Worm (Caenorhabditis elegans): ENCODE data around the gene Y57G11C.33.

DNA sequence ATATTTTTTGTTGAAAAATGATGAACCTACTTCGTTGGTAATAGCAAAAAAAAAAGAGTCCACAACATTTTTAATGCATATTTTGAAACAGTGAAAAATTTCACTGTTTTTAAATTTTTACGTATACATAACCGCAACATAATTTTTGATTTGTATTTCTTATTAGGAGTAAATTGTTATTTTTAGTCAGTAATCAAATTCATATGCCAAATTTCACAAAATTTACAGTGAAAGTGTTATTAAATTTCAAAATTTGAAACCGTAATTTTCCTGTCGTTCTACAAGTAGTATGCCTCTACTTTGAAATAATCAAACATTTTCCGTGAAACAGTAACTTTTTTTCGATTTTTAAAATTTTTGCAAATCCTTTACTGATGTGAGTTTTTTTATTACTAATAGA, 38.9 kb upstream of the Y57G11C.33 start:
- TF ChIP-seq fos-1 (tag; optimal IDR thresholded peaks at IDR 0.05) (no peak), nhr-6 (tag; optimal IDR thresholded peaks at IDR 0.05) (no peak), daf-12 (tag; optimal IDR thresholded peaks at IDR 0.05) (no peak), ama-1 (optimal IDR thresholded peaks at IDR 0.05) (no peak), mdl-1 (tag; optimal IDR thresholded peaks at IDR 0.05) (no peak), nhr-25 (tag; optimal IDR thresholded peaks at IDR 0.05; ENCODE audit: borderline replicate concordance, insufficient read depth) (no peak), lin-13 (GFP tag; optimal IDR thresholded peaks at IDR 0.05) (no peak), ceh-82 (tag; optimal IDR thresholded peaks at IDR 0.05) (no peak), nhr-10 (tag; optimal IDR thresholded peaks at IDR 0.05) (no peak), nhr-28 (tag; optimal IDR thresholded peaks at IDR 0.05) (no peak), F37D6.2 (tag; optimal IDR thresholded peaks at IDR 0.05) (no peak)

All from whole organism, L4 larva.